Fruit fly (Drosophila melanogaster): ENCODE results near the gene Or85f.

Gene Or85f

DNA sequence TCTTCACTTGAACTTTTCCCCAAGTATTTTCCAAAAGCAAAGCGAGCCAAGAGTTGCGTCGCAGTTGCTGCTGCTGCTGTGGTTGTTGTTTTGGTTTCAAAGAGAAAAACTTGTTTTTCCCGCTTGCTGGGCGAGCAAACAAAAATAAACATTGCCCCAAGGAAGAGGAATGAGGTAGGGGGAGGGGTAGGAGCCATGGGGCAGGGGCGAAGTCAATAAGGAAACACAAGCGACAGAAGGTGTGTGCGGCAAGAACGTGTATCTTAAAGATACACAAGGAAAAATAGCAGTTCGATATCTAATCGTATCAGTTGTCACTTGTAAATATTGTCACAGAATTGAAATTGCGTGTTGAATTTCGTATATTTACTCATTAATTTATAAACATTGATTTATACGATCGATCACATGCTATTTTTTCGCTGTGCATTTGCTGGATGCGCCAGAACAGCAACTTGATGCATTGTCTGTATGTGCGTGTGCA is 4.4 kb upstream of the Or85f start (continued):
- TF ChIP-seq Stat92E (GFP tag; optimal IDR thresholded peaks at IDR 0.05) (peak in 1 of 3 experiments; percentile 7), cas (GFP tag; IDR thresholded peaks at IDR 0.05) (no peak), pan (optimal IDR thresholded peaks at IDR 0.05) (no peak), pan (GFP tag; optimal IDR thresholded peaks at IDR 0.05 in 1 of 2, IDR thresholded peaks at IDR 0.05 in 1 of 2) (peak in 1 of 2 experiments; percentile 68), nerfin-2 (GFP tag; IDR thresholded peaks at IDR 0.05; ENCODE audit: partially characterized antibody) (no peak), CG34422 (GFP tag; IDR thresholded peaks at IDR 0.05) (peak; percentile 65; the same call in 1 of the 3 replicates), CG5953 (GFP tag; IDR thresholded peaks at IDR 0.05) (peak; percentile 41; the same call in 1 of the 2 replicates), CG7786 (GFP tag; optimal IDR thresholded peaks at IDR 0.05) (no peak), CG9437 (GFP tag; optimal IDR thresholded peaks at IDR 0.05) (peak; percentile 34), D (optimal IDR thresholded peaks at IDR 0.05) (no peak), D (GFP tag; optimal IDR thresholded peaks at IDR 0.05) (peak; percentile 80), CG15696 (tag; optimal IDR thresholded peaks at IDR 0.05) (peak; percentile 86), pfk (GFP tag; optimal IDR thresholded peaks at IDR 0.05) (no peak), Nf-YB (GFP tag; optimal IDR thresholded peaks at IDR 0.05) (peak; percentile 62), CG3995 (GFP tag; optimal IDR thresholded peaks at IDR 0.05) (no peak), CG18262 (tag; optimal IDR thresholded peaks at IDR 0.05) (peak; percentile 87), Gug (GFP tag; IDR thresholded peaks at IDR 0.05) (peak; percentile 39; the same call in 1 of the 4 replicates), CG17385 (GFP tag; optimal IDR thresholded peaks at IDR 0.05) (peak; percentile 76), CkIIα-i1 (GFP tag; IDR thresholded peaks at IDR 0.05) (no peak), Awh (GFP tag; IDR thresholded peaks at IDR 0.05) (peak; percentile 66; the same call in 1 of the 2 replicates), Dek (tag; optimal IDR thresholded peaks at IDR 0.05) (peak; percentile 36), E2f1 (GFP tag; IDR thresholded peaks at IDR 0.05) (peak; percentile 74), pzg (GFP tag; optimal IDR thresholded peaks at IDR 0.05) (no peak), slp2 (GFP tag; optimal IDR thresholded peaks at IDR 0.05) (peak; percentile 5), CG8290 (GFP tag; optimal IDR thresholded peaks at IDR 0.05) (peak; percentile 39), CG8290 (tag; optimal IDR thresholded peaks at IDR 0.05) (peak; percentile 81 to 84), Atf6 (GFP tag; IDR thresholded peaks at IDR 0.05) (peak; percentile 67), CG10462 (GFP tag; optimal IDR thresholded peaks at IDR 0.05) (no peak), klu (GFP tag; IDR thresholded peaks at IDR 0.05) (no peak), gfzf (GFP tag; optimal IDR thresholded peaks at IDR 0.05) (no peak), CrebB (tag; optimal IDR thresholded peaks at IDR 0.05) (peak; percentile 78), wek (GFP tag; optimal IDR thresholded peaks at IDR 0.05) (peak; percentile 70), HLHmδ (GFP tag; optimal IDR thresholded peaks at IDR 0.05) (no peak), ftz-f1 (GFP tag; optimal IDR thresholded peaks at IDR 0.05) (no peak), toy (GFP tag; IDR thresholded peaks at IDR 0.05) (no peak), CG11093 (GFP tag; IDR thresholded peaks at IDR 0.05) (peak; percentile 55; the same call in 1 of the 3 replicates), B-H2 (GFP tag; optimal IDR thresholded peaks at IDR 0.05) (no peak), ab (GFP tag; optimal IDR thresholded peaks at IDR 0.05) (no peak), sens (GFP tag) (peak; percentile 95), schlank (tag; optimal IDR thresholded peaks at IDR 0.05) (peak; percentile 35), onecut (GFP tag; IDR thresholded peaks at IDR 0.05) (peak; percentile 74), GATAe (GFP tag; conservative IDR thresholded peaks at IDR 0.05) (no peak), MBD-R2 (GFP tag; IDR thresholded peaks at IDR 0.05) (no peak), CHES-1-like (GFP tag; optimal IDR thresholded peaks at IDR 0.05) (no peak), stwl (tag; optimal IDR thresholded peaks at IDR 0.05) (no peak), PHDP (tag; optimal IDR thresholded peaks at IDR 0.05) (peak; percentile 79), tx (GFP tag; optimal IDR thresholded peaks at IDR 0.05) (no peak), CG13296 (GFP tag; optimal IDR thresholded peaks at IDR 0.05) (peak; percentile 55), ase (GFP tag; IDR thresholded peaks at IDR 0.05) (0 out of 3 replicates have a peak, but pooled peaks have one; percentile 54), gem (tag; optimal IDR thresholded peaks at IDR 0.05) (peak; percentile 83), zfh2 (GFP tag; optimal IDR thresholded peaks at IDR 0.05) (no peak), CG6791 (GFP tag; IDR thresholded peaks at IDR 0.05; ENCODE audit: partially characterized antibody) (no peak)
